Worm (Caenorhabditis elegans) whole organism, late embryonic: ENCODE results near the gene clc-28.
"Not testable (repeated sequence)": the region's sequence is repeated elsewhere in the genome, so short reads cannot be mapped to it uniquely, and the experiment has no call there.

Experiments used
- C08G9.2 ChIP-seq: sonication (generic microtip); optimal IDR thresholded peaks from 2 replicates; lab custom pipeline; 2016; ENCODE audit warnings: mild to moderate bottlenecking, missing genetic modification characterization, moderate library complexity, missing compliant biosample characterization
- C38D4.7 ChIP-seq: fragments of 200-800 bp; sonication (Bioruptor generic); optimal IDR thresholded peaks from 2 replicates; lab custom pipeline; 2018; ENCODE audit warnings: mild to moderate bottlenecking, missing genetic modification characterization, moderate library complexity, missing compliant biosample characterization
- F13H6.1 ChIP-seq: sonication (generic microtip); optimal IDR thresholded peaks from 2 replicates; lab custom pipeline; 2016; ENCODE audit warnings: missing genetic modification characterization, missing compliant biosample characterization
- K09A11.1 ChIP-seq: sonication (generic microtip); optimal IDR thresholded peaks from 2 replicates; lab custom pipeline; 2017; ENCODE audit warnings: antibody characterized with exemption, mild to moderate bottlenecking, missing genetic modification characterization, missing compliant biosample characterization; ENCODE audit not compliant: insufficient read depth
- Y22D7AL.16 ChIP-seq: sonication (generic microtip); optimal IDR thresholded peaks from 2 replicates; lab custom pipeline; 2016; ENCODE audit warnings: missing genetic modification characterization, missing compliant biosample characterization
- ama-1 ChIP-seq: fragments of 150-350 bp; optimal IDR thresholded peaks from 2 replicates; lab custom pipeline; 2014
- ceh-14 ChIP-seq: sonication (generic microtip); optimal IDR thresholded peaks from 2 replicates; lab custom pipeline; 2016; ENCODE audit warnings: missing genotype, missing genetic modification characterization, missing compliant biosample characterization
- ceh-18 ChIP-seq: sonication (generic microtip); optimal IDR thresholded peaks from 2 replicates; lab custom pipeline; 2016; ENCODE audit warnings: missing genetic modification characterization, missing compliant biosample characterization
- ceh-19 ChIP-seq: fragments of 200-800 bp; sonication (Bioruptor generic); optimal IDR thresholded peaks from 2 replicates; lab custom pipeline; 2018; ENCODE audit warnings: mild to moderate bottlenecking, missing genetic modification characterization, missing compliant biosample characterization
- ceh-24 ChIP-seq: sonication (generic microtip); optimal IDR thresholded peaks from 2 replicates; lab custom pipeline; 2016; ENCODE audit warnings: mild to moderate bottlenecking, missing genetic modification characterization, missing compliant biosample characterization
- ceh-30 ChIP-seq: fragments of 150-350 bp; optimal IDR thresholded peaks from 2 replicates; lab custom pipeline; 2014; ENCODE audit warnings: missing biosample characterization, missing genetic modification characterization
- ceh-31 ChIP-seq: sonication (generic microtip); optimal IDR thresholded peaks from 2 replicates; lab custom pipeline; 2016; ENCODE audit warnings: missing genetic modification characterization, missing compliant biosample characterization
- ceh-45 ChIP-seq: fragments of 200-800 bp; sonication (Bioruptor generic); IDR thresholded peaks from 2 replicates; pipeline ENCODE4 v1.3.6; 2022; ENCODE audit warnings: missing genetic modification reagents, missing genetic modification characterization, missing compliant biosample characterization
- ceh-48 ChIP-seq: sonication (generic microtip); optimal IDR thresholded peaks from 2 replicates; lab custom pipeline; 2016; ENCODE audit warnings: missing genetic modification characterization, inconsistent platforms, missing compliant biosample characterization
- ceh-6 ChIP-seq: fragments of 200-800 bp; sonication (Bioruptor generic); optimal IDR thresholded peaks from 2 replicates; lab custom pipeline; 2018; ENCODE audit warnings: mild to moderate bottlenecking, missing genetic modification characterization, missing compliant biosample characterization
- dmd-4 ChIP-seq: sonication (generic microtip); optimal IDR thresholded peaks from 2 replicates; lab custom pipeline; 2016; ENCODE audit warnings: borderline replicate concordance, missing genetic modification characterization, missing compliant biosample characterization
- elt-4 ChIP-seq: sonication (generic microtip); optimal IDR thresholded peaks from 2 replicates; lab custom pipeline; 2016; ENCODE audit warnings: missing genetic modification characterization, missing compliant biosample characterization
- hlh-15 ChIP-seq: sonication (generic microtip); optimal IDR thresholded peaks from 2 replicates; lab custom pipeline; 2016; ENCODE audit warnings: missing genetic modification characterization, missing compliant biosample characterization
- hlh-30 ChIP-seq: sonication (generic microtip); optimal IDR thresholded peaks from 2 replicates; lab custom pipeline; 2017; ENCODE audit warnings: antibody characterized with exemption, missing genetic modification characterization, missing compliant biosample characterization; ENCODE audit not compliant: insufficient read depth
- madf-2 ChIP-seq: sonication (generic microtip); optimal IDR thresholded peaks from 2 replicates; lab custom pipeline; 2017; ENCODE audit warnings: missing genetic modification characterization, missing compliant biosample characterization
- mec-3 ChIP-seq: sonication (generic microtip); optimal IDR thresholded peaks from 2 replicates; lab custom pipeline; 2016; ENCODE audit warnings: borderline replicate concordance, missing genetic modification characterization, missing compliant biosample characterization
- nfya-1 ChIP-seq: sonication (generic microtip); optimal IDR thresholded peaks from 2 replicates; lab custom pipeline; 2017; ENCODE audit warnings: missing genetic modification characterization, mild to moderate bottlenecking, missing compliant biosample characterization, antibody characterized with exemption, moderate library complexity
- nhr-232 ChIP-seq: sonication (generic microtip); optimal IDR thresholded peaks from 2 replicates; lab custom pipeline; 2016; ENCODE audit warnings: missing genetic modification characterization, missing compliant biosample characterization
- npax-4 ChIP-seq: sonication (generic microtip); optimal IDR thresholded peaks from 2 replicates; lab custom pipeline; 2016; ENCODE audit warnings: missing genetic modification characterization, missing compliant biosample characterization
- pag-3 ChIP-seq: sonication (generic microtip); optimal IDR thresholded peaks from 2 replicates; lab custom pipeline; 2016; ENCODE audit warnings: missing compliant biosample characterization, missing genetic modification characterization, borderline replicate concordance
- pat-9 ChIP-seq: fragments of 200-800 bp; sonication (Bioruptor generic); optimal IDR thresholded peaks from 2 replicates; lab custom pipeline; 2018; ENCODE audit warnings: mild to moderate bottlenecking, missing genetic modification characterization, moderate library complexity, missing compliant biosample characterization
- pha-4 ChIP-seq: fragments of 150-350 bp; optimal IDR thresholded peaks from 2 replicates; lab custom pipeline; 2018; ENCODE audit warnings: missing biosample characterization, missing genetic modification reagents, missing genetic modification characterization
- pqm-1 ChIP-seq: sonication (generic microtip); optimal IDR thresholded peaks from 2 replicates; lab custom pipeline; 2016; ENCODE audit warnings: missing genetic modification characterization, missing compliant biosample characterization
- pros-1 ChIP-seq: fragments of 150-350 bp; optimal IDR thresholded peaks from 2 replicates; lab custom pipeline; 2014; ENCODE audit warnings: missing biosample characterization, missing genetic modification reagents, missing genetic modification characterization
- sox-2 ChIP-seq: fragments of 200-800 bp; sonication (Bioruptor generic); IDR thresholded peaks from 2 replicates; pipeline ENCODE4 v1.3.6; 2022; ENCODE audit warnings: missing genetic modification reagents, missing genetic modification characterization, missing compliant biosample characterization
- tbx-7 ChIP-seq: sonication (generic microtip); optimal IDR thresholded peaks from 2 replicates; lab custom pipeline; 2016; ENCODE audit warnings: missing genotype, missing genetic modification characterization, missing compliant biosample characterization
- ttx-3 ChIP-seq: sonication (generic microtip); optimal IDR thresholded peaks from 2 replicates; lab custom pipeline; 2016; ENCODE audit warnings: missing genetic modification reagents, missing genetic modification characterization, missing compliant biosample characterization
- unc-42 ChIP-seq: sonication (generic microtip); optimal IDR thresholded peaks from 2 replicates; lab custom pipeline; 2016; ENCODE audit warnings: missing genotype, missing genetic modification characterization, missing compliant biosample characterization
- unc-55 ChIP-seq: sonication (generic microtip); optimal IDR thresholded peaks from 2 replicates; lab custom pipeline; 2017; ENCODE audit warnings: missing biosample characterization, missing genetic modification reagents, missing genetic modification characterization
- unc-86 ChIP-seq: sonication (generic microtip); optimal IDR thresholded peaks from 2 replicates; lab custom pipeline; 2016; ENCODE audit warnings: missing genetic modification characterization, missing compliant biosample characterization
- ztf-16 ChIP-seq: sonication (generic microtip); optimal IDR thresholded peaks from 2 replicates; lab custom pipeline; 2017; ENCODE audit warnings: missing genetic modification characterization, missing compliant biosample characterization

clc-28 gene

ce11 chrIII:8354644-8355461 is 15.6 kb upstream of the clc-28 start, which contains the start of gene unc-116:
TSS of gene unc-116 (minus strand) at chrIII:8355174.
- TF ChIP-seq unc-55 = peak; percentile 59
- peak; percentile 86 for TF ChIP-seq hlh-30 (tag; lab: Kevin White, UChicago)
- no peak for TF ChIP-seq elt-4
- peak; percentile 5 for TF ChIP-seq ceh-31 (tag; lab: Kevin White, UChicago)
- peak; percentile 47 for TF ChIP-seq ama-1 (lab: Kevin White, UChicago)
- TF ChIP-seq nfya-1 (tag; lab: Kevin White, UChicago) = peak; percentile 20
- peak; percentile 44 for TF ChIP-seq ceh-48 (tag; lab: Kevin White, UChicago)
- no peak for TF ChIP-seq pat-9
- TF ChIP-seq sox-2 (GFP tag; lab: Robert Waterston, UW) = peak; percentile 11; the same call in 1 of the 2 replicates
- no peak for TF ChIP-seq tbx-7 (tag; lab: Kevin White, UChicago)
- TF ChIP-seq unc-42 (tag; lab: Kevin White, UChicago) = peak; percentile 3
- TF ChIP-seq, all 69 proteins: peak for 8

- not testable (repeated sequence) for TF ChIP-seq unc-86, ceh-24, hlh-15 (tag; lab: Kevin White, UChicago)
Measured at ce11 chrIII:8347822-8348221, 8.6 kb upstream of the clc-28 start, which contains the start of gene clc-29. TSS of gene clc-29 (minus strand) at chrIII:8347922.

- not testable (repeated sequence) for TF ChIP-seq pag-3, unc-42, pqm-1 (tag; lab: Kevin White, UChicago)
Measured at ce11 chrIII:8344283-8344682, 5.0 kb upstream of the clc-28 start, which contains the start of gene ZC262.7. TSS of gene ZC262.7 (minus strand) at chrIII:8344336.

ce11 chrIII:8334432-8334831 is 4.8 kb downstream of the clc-28 start, which contains the start of gene ZC262.4:
TSS of gene ZC262.4 (minus strand) at chrIII:8334532.
- TF ChIP-seq ttx-3 = no peak
- TF ChIP-seq ceh-18 = no peak
- TF ChIP-seq ztf-16 = no peak
- no peak for TF ChIP-seq mec-3 (tag; lab: Kevin White, UChicago)
- no peak for TF ChIP-seq pag-3 (tag; lab: Kevin White, UChicago)

- no peak for TF ChIP-seq K09A11.1 (tag; lab: Kevin White, UChicago)
- no peak for TF ChIP-seq F13H6.1
- TF ChIP-seq dmd-4 (tag; lab: Kevin White, UChicago) = no peak
- peak; percentile 9 for TF ChIP-seq nfya-1 (tag; lab: Kevin White, UChicago)
- peak; percentile 62 for TF ChIP-seq hlh-30 (tag; lab: Kevin White, UChicago)
Measured at ce11 chrIII:8331779-8332178, 7.5 kb downstream of the clc-28 start, which contains the start of the genes mrps-18A and ZC262.2. TSS of gene mrps-18A (minus strand) at chrIII:8331919. TSS of gene ZC262.2 (plus strand) at chrIII:8332062.

- TF ChIP-seq pros-1 = no peak
- TF ChIP-seq ceh-6 = no peak
- no peak for TF ChIP-seq Y22D7AL.16 (tag; lab: Kevin White, UChicago)
- TF ChIP-seq tbx-7 (tag; lab: Kevin White, UChicago) = no peak
- no peak for TF ChIP-seq ceh-45 (GFP tag; lab: Robert Waterston, UW)
- TF ChIP-seq ceh-19 (GFP tag; lab: Kevin White, UChicago) = no peak
- TF ChIP-seq nhr-232 (tag; lab: Kevin White, UChicago) = no peak
- no peak for TF ChIP-seq npax-4
- no peak for TF ChIP-seq madf-2 (tag; lab: Kevin White, UChicago)
- no peak for TF ChIP-seq C08G9.2 (tag; lab: Kevin White, UChicago)
- no peak for TF ChIP-seq ceh-48 (tag; lab: Kevin White, UChicago)
- no peak for TF ChIP-seq K09A11.1 (tag; lab: Kevin White, UChicago)
- no peak for TF ChIP-seq ceh-30
- TF ChIP-seq C38D4.7 (GFP tag; lab: Kevin White, UChicago) = no peak
- TF ChIP-seq pha-4 (tag; lab: Kevin White, UChicago) = no peak
- no peak for TF ChIP-seq ceh-14 (tag; lab: Kevin White, UChicago)
- TF ChIP-seq unc-42 (tag; lab: Kevin White, UChicago) = no peak
- TF ChIP-seq hlh-30 (tag; lab: Kevin White, UChicago) = no peak
- no peak for TF ChIP-seq ceh-24 (tag; lab: Kevin White, UChicago)
- TF ChIP-seq ama-1 (lab: Kevin White, UChicago) = no peak
- TF ChIP-seq, all 69 proteins: peak for 0
Measured at ce11 chrIII:8331211-8331610, 8.1 kb downstream of the clc-28 start, which contains the start of gene iglr-2. TSS of gene iglr-2 (minus strand) at chrIII:8331311.
